Worm (Caenorhabditis elegans) whole organism, mixed stage, embryonic: ENCODE measurements around the gene srw-113.

Source experiments
- blmp-1 ChIP-seq: fragments of 150-350 bp; optimal IDR thresholded peaks from 2 replicates; lab custom pipeline; 2014; ENCODE audit warnings: missing biosample characterization, missing genetic modification characterization
- flh-1 ChIP-seq: fragments of 200-800 bp; sonication (Bioruptor generic); optimal IDR thresholded peaks from 2 replicates; lab custom pipeline; 2018; ENCODE audit warnings: mild to moderate bottlenecking, missing genetic modification characterization, moderate library complexity, missing compliant biosample characterization
- nhr-12 ChIP-seq: fragments of 150-350 bp; optimal IDR thresholded peaks from 2 replicates; lab custom pipeline; 2014; ENCODE audit warnings: missing biosample characterization, missing genetic modification characterization
- nhr-237 ChIP-seq: fragments of 150-350 bp; optimal IDR thresholded peaks from 2 replicates; lab custom pipeline; 2014; ENCODE audit warnings: missing biosample characterization, missing genetic modification characterization

ce11 chrV:15380857-15381256, 47.9 kb downstream of the srw-113 start, which contains the start of gene dhs-23:
- TF ChIP-seq blmp-1 (tag; lab: Kevin White, UChicago) (no peak), nhr-237 (tag; lab: Kevin White, UChicago) (no peak), nhr-12 (tag; lab: Kevin White, UChicago) (no peak), flh-1 (no peak)
